Worm (Caenorhabditis elegans) whole organism, L3 larva: Measurements from ENCODE around the gene K07D4.2.

Source experiments
- aly-2 ChIP-seq: fragments of 150-350 bp; optimal IDR thresholded peaks from 2 replicates; lab custom pipeline; 2014; ENCODE audit warnings: missing biosample characterization, missing genetic modification characterization
- ama-1 ChIP-seq: fragments of 150-350 bp; optimal IDR thresholded peaks from 2 replicates; lab custom pipeline; 2018
- egl-27 ChIP-seq: sonication (generic microtip); optimal IDR thresholded peaks from 4 replicates; lab custom pipeline; 2017; ENCODE audit warnings: missing biosample characterization, missing genetic modification reagents, missing genetic modification characterization
- fkh-10 ChIP-seq: sonication (generic microtip); optimal IDR thresholded peaks from 2 replicates; lab custom pipeline; 2017; ENCODE audit warnings: missing biosample characterization, missing genetic modification reagents, missing genetic modification characterization
- jun-1 ChIP-seq: fragments of 150-350 bp; optimal IDR thresholded peaks from 2 replicates; lab custom pipeline; 2014; ENCODE audit warnings: missing biosample characterization, missing genetic modification reagents, missing genetic modification characterization
- lin-15B ChIP-seq: fragments of 150-350 bp; optimal IDR thresholded peaks from 2 replicates; lab custom pipeline; 2014; ENCODE audit warnings: missing biosample characterization, missing genetic modification characterization
- nhr-237 ChIP-seq: fragments of 150-350 bp; optimal IDR thresholded peaks from 2 replicates; lab custom pipeline; 2014; ENCODE audit warnings: missing biosample characterization, missing genetic modification characterization
- nhr-25 ChIP-seq: sonication (generic microtip); optimal IDR thresholded peaks from 2 replicates; lab custom pipeline; 2017; ENCODE audit warnings: missing biosample characterization, missing genetic modification characterization
- nhr-77 ChIP-seq: fragments of 150-350 bp; optimal IDR thresholded peaks from 2 replicates; lab custom pipeline; 2014; ENCODE audit warnings: missing biosample characterization, missing genetic modification characterization
- pha-4 ChIP-seq: fragments of 150-350 bp; optimal IDR thresholded peaks from 2 replicates; lab custom pipeline; 2014; ENCODE audit warnings: missing biosample characterization, missing genetic modification reagents, missing genetic modification characterization
- snpc-4 ChIP-seq: fragments of 150-350 bp; optimal IDR thresholded peaks from 2 replicates; lab custom pipeline; 2014; ENCODE audit warnings: missing biosample characterization, missing genetic modification characterization
- unc-62 ChIP-seq: fragments of 150-350 bp; sonication (generic microtip); optimal IDR thresholded peaks from 4 replicates; lab custom pipeline; 2014; ENCODE audit warnings: missing biosample characterization, missing genetic modification reagents, missing genetic modification characterization

- no peak for TF ChIP-seq egl-27 (tag; lab: Kevin White, UChicago)
- TF ChIP-seq aly-2 (tag; lab: Kevin White, UChicago), result no peak
- no peak for TF ChIP-seq lin-15B (tag; lab: Kevin White, UChicago)
- TF ChIP-seq jun-1, result no peak
- no peak for TF ChIP-seq snpc-4 (tag; lab: Kevin White, UChicago)
- TF ChIP-seq nhr-25 (tag; lab: Kevin White, UChicago), result no peak
- no peak for TF ChIP-seq unc-62 (GFP tag; lab: Kevin White, UChicago)
- TF ChIP-seq fkh-10 (GFP tag; lab: Kevin White, UChicago), result no peak
- TF ChIP-seq pha-4 (tag; lab: Kevin White, UChicago), result no peak
- no peak for TF ChIP-seq nhr-77 (tag; lab: Kevin White, UChicago)
- TF ChIP-seq nhr-237 (tag; lab: Kevin White, UChicago), result no peak
- TF ChIP-seq ama-1, result no peak
Observed at ce11 chrII:4045396-4045795, at the start of gene K07D4.2.
